Fruit fly (Drosophila melanogaster) Kc167 (cell line): ENCODE data around the gene CG9784.

Experiments used
- Sin3A ChIP-seq: fragments of >200 bp; optimal IDR thresholded peaks from 2 replicates; lab custom pipeline; 2018; ENCODE audit warnings: missing external identifiers
- h ChIP-seq: fragments of >200 bp; optimal IDR thresholded peaks from 3 replicates; lab custom pipeline; 2018; ENCODE audit warnings: missing external identifiers
- insv ChIP-seq: fragments of >200 bp; optimal IDR thresholded peaks from 3 replicates; lab custom pipeline; 2018; ENCODE audit warnings: missing external identifiers
- psq ChIP-seq: fragments of >200 bp; optimal IDR thresholded peaks from 2 replicates; lab custom pipeline; 2017; ENCODE audit warnings: missing external identifiers

DNA sequence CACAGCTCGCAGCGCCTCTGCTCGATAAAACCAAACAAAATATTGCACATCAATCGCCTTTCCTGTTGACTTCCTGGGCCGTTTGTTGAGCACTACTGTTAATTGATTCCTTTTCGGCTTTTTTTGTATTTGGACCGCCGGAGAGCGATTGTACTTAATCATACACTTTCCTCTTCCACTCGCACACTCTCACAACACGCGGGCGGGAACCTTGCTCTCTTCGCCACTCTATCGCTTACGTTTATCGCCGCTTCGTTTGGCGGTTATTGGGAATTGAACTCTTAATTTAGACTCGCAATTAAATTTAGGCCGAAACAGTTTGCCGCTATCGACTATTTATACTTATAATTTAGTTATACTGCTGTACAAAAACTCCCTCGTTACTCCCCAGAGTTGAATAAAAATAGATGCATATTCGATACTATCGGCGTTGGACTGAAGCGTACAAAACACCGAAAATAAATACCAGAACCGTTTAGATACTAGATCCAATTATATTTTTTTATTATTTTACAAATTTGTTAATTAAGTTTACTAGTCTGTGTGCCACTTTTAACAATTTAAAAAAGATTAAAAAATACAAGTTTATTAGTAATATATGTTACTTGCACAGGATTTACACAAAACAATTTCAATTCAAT, 45.4 kb downstream of the CG9784 start, which contains the start of gene Arp2:
- TF ChIP-seq h (lab: Kevin White, UChicago) (no peak), psq (no peak), insv (lab: Kevin White, UChicago) (no peak), Sin3A (lab: Kevin White, UChicago) (no peak)
